Worm (Caenorhabditis elegans) whole organism, midembryonic: ENCODE measurements around the gene F56C4.1.
"Not testable (repeated sequence)": the region's sequence is repeated elsewhere in the genome, so short reads cannot be mapped to it uniquely, and the experiment has no call there.

Source experiments
- T22C8.4 ChIP-seq: fragments of 200-800 bp; sonication (Bioruptor generic); IDR thresholded peaks from 2 replicates; pipeline ENCODE4 v1.3.6; 2022; ENCODE audit warnings: missing genetic modification characterization, missing compliant biosample characterization
- cog-1 ChIP-seq: sonication (generic microtip); optimal IDR thresholded peaks from 2 replicates; lab custom pipeline; 2016; ENCODE audit warnings: missing genetic modification characterization, missing compliant biosample characterization
- flt-1 ChIP-seq: fragments of 200-800 bp; sonication (Bioruptor generic); IDR thresholded peaks from 2 replicates; pipeline ENCODE4 v1.3.6; 2022; ENCODE audit warnings: missing genetic modification characterization, missing compliant biosample characterization
- klf-2 ChIP-seq: fragments of 200-800 bp; sonication (Bioruptor generic); conservative IDR thresholded peaks from 2 replicates; pipeline ENCODE4 v1.3.6; 2022; ENCODE audit warnings: missing genetic modification reagents, missing genetic modification characterization, missing compliant biosample characterization
- med-1 ChIP-seq: sonication (generic microtip); optimal IDR thresholded peaks from 2 replicates; lab custom pipeline; 2017; ENCODE audit warnings: missing genetic modification characterization, mild to moderate bottlenecking, missing compliant biosample characterization, antibody characterized with exemption, missing genetic modification reagents; ENCODE audit not compliant: insufficient read depth
- ref-1 ChIP-seq: fragments of 200-800 bp; sonication (Bioruptor generic); conservative IDR thresholded peaks from 2 replicates; pipeline ENCODE4 v1.3.6; 2022; ENCODE audit warnings: missing genetic modification reagents, missing genetic modification characterization, missing compliant biosample characterization
- tab-1 ChIP-seq: fragments of 200-800 bp; sonication (Bioruptor generic); IDR thresholded peaks from 2 replicates; pipeline ENCODE4 v1.3.6; 2022; ENCODE audit warnings: missing genetic modification characterization, missing compliant biosample characterization
- ztf-23 ChIP-seq: fragments of 200-800 bp; sonication (Bioruptor generic); IDR thresholded peaks from 2 replicates; pipeline ENCODE4 v1.3.6; 2022; ENCODE audit warnings: missing genetic modification reagents, missing genetic modification characterization, missing compliant biosample characterization
- ztf-29 ChIP-seq: fragments of 200-800 bp; sonication (Bioruptor generic); IDR thresholded peaks from 2 replicates; pipeline ENCODE4 v1.3.6; 2022; ENCODE audit warnings: missing genetic modification reagents, missing genetic modification characterization, missing compliant biosample characterization

The F56C4.1 gene

DNA sequence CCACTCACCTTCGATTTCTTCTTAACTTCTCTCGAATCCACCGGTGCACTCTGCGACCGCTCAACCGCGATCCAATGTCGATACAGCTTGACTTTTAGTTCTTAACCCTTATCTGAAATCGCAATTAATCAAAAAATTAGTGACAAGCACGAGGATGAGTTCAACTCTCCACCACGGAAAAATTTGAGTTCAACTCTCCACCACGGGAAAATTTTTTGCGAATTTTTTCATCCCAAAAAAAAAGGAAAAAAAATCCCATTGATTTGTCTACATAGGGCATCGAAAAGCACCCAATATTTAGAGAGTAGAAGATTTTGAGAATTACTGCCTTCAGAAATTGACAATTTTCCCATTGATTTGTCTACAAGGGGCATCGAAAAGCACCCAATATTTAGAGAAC lies 17.3 kb downstream of the F56C4.1 start, which contains the start of gene glb-19:
glb-19 (minus strand) TSS at position 101 of the 400 bp plus-strand sequence.
- TF ChIP-seq tab-1 (GFP tag; lab: Robert Waterston, UW); T22C8.4; ref-1 (GFP tag; lab: Robert Waterston, UW): not testable (repeated sequence)

DNA sequence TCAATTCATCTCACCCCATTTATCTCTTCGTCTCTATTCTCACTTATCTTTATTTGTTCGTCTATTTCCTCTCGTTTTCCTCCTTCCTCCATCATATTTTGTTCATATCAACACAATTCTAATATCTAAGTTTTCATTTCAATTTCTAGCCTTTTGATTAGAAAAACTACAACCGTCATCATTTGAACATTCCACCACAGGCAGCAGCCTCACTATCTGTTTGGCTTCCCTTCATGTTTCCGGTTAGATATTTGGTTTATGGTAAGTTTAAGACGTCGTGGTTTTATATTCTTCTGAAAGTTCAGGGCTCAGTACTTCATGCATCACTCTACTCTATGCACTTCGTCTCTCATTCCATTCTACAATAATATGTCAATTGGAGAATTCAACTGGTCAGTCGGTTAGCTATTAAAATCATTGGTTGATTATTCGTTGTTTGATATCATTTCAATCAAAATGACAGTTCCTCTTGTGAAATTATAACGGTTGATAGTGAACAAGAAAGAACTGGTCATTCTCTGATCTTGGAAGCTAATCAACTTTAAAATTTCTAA lies 20.1 kb downstream of the F56C4.1 start, which contains the start of gene K08C7.1:
K08C7.1 (plus strand) TSS at position 43 of the 554 bp plus-strand sequence.
- no peak for TF ChIP-seq ztf-23
- no peak for TF ChIP-seq T22C8.4
- no peak for TF ChIP-seq med-1
- no peak for TF ChIP-seq ztf-29 (GFP tag; lab: Robert Waterston, UW)
- no peak for TF ChIP-seq cog-1 (tag; lab: Kevin White, UChicago)

DNA sequence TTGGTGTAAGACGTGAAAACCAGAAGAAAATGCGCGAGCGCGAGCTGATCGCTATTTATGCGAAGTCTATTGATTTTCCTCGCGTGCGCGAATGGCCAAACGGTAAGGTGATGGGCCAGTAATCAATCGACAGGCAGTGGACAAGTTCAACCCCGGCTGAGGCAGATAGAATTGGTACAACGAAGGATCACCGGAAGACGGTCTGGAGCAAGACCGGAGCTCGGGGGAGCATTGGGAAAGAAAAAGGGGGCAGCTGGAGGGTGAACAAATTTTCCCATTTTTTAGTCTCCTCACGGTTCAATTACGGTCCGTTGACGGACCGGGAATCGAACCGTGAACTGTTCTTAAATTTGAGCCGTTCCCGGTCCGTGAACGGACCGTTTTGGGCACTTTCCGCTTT lies 21.6 kb downstream of the F56C4.1 start:
- TF ChIP-seq tab-1 (GFP tag; lab: Robert Waterston, UW): peak; percentile 77
- 0 out of 2 replicates have a peak, but pooled peaks have one; percentile 16 for TF ChIP-seq ztf-29 (GFP tag; lab: Robert Waterston, UW)
- peak; percentile 60; the same call in 1 of the 2 replicates for TF ChIP-seq ztf-23

DNA sequence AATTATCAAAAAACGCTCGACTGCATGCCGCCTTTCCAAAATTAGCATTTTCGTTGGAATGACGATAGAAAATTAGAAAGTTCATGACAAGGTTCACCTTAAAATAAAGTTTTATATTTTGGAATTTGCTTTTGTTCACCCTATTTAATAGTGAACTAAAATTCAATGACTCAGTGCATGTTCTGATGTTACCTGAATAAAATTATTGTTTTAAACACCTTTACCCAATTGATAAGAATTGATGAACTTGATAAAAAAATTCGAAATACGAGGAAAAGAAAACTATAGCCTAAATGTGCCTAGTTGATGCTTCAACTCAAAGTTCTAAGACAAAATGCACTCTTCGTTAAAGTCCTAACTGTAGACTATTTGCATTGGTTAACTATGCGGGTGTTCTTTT lies 24.3 kb downstream of the F56C4.1 start:
- TF ChIP-seq cog-1 (tag; lab: Kevin White, UChicago): no peak
- no peak for TF ChIP-seq med-1
- no peak for TF ChIP-seq T22C8.4
- no peak for TF ChIP-seq flt-1 (GFP tag; lab: Robert Waterston, UW)

DNA sequence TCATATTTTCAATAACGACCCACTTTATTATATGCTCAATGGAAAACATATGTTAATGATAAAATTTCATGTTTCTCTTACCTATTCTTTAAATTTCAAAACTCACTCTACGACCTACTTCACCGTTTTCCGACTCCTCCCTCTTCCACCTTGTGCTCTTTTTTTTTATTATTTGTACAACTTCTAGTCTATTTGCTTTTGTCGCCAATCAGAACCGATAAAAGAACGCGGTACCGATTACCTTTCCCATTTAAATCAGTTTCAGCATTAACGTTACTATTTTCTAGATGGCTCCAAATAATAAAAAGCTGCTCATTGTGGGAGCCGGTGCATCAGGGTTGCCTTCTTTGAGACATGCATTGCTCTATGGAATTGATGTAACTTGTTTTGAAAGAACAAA lies 25.0 kb downstream of the F56C4.1 start, which contains the start of gene fmo-1:
fmo-1 (plus strand) TSS at position 98 of the 400 bp plus-strand sequence.
- TF ChIP-seq ztf-29 (GFP tag; lab: Robert Waterston, UW) (no peak), T22C8.4 (no peak), med-1 (no peak), klf-2 (no peak), tab-1 (GFP tag; lab: Robert Waterston, UW) (no peak), flt-1 (GFP tag; lab: Robert Waterston, UW) (no peak), ztf-23 (no peak), ref-1 (GFP tag; lab: Robert Waterston, UW) (no peak), cog-1 (tag; lab: Kevin White, UChicago) (no peak)

DNA sequence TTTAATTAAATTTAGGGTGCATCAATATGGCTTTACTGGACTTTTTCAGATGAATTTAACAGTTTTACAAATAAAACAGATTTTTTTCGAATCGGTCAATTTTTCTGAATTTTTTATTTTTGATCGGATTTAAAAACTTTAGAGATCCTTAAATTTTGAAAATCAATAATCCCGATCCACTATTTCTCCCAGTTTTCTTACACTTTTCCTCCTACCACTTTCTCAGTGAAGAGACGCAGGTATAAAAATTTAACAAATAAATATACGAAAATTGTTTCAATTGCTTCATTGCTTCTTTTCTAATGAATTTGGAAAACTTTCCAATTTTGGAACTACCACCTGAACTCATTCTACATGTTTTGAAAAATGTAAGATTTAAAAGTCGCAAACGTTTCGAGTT lies 27.4 kb downstream of the F56C4.1 start, which contains the start of gene K08C7.7:
K08C7.7 (plus strand) TSS at position 301 of the 400 bp plus-strand sequence.
- TF ChIP-seq T22C8.4 (no peak), ztf-29 (GFP tag; lab: Robert Waterston, UW) (no peak), flt-1 (GFP tag; lab: Robert Waterston, UW) (no peak), klf-2 (no peak), ref-1 (GFP tag; lab: Robert Waterston, UW) (no peak), med-1 (no peak), ztf-23 (no peak), cog-1 (tag; lab: Kevin White, UChicago) (no peak), tab-1 (GFP tag; lab: Robert Waterston, UW) (no peak)

DNA sequence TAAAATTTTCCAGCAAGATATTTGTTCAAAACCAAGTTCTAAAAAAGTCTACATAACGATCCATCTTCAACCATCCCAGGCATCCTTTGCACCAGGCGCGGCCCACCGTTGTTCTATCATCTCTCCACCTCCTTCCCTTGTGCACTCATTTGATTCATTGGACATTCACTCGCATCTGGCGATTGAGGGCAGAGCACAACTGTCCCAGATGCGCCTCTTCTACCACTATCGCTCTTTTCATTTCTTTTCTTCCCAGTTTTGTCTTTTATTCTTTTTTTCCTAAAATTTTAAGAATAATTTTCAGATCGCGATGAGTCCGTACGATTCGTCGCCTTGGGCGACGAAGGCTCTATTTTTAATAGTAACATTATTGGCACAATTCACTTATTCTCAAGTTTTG lies 29.8 kb downstream of the F56C4.1 start, which contains the start of gene epi-1:
epi-1 (plus strand) TSS at position 301 of the 400 bp plus-strand sequence.
- TF ChIP-seq klf-2: no peak
- TF ChIP-seq med-1: no peak
- TF ChIP-seq cog-1 (tag; lab: Kevin White, UChicago): no peak
- no peak for TF ChIP-seq ref-1 (GFP tag; lab: Robert Waterston, UW)
- TF ChIP-seq tab-1 (GFP tag; lab: Robert Waterston, UW): no peak
- no peak for TF ChIP-seq T22C8.4
- no peak for TF ChIP-seq flt-1 (GFP tag; lab: Robert Waterston, UW)
- no peak for TF ChIP-seq ztf-29 (GFP tag; lab: Robert Waterston, UW)
- no peak for TF ChIP-seq ztf-23

DNA sequence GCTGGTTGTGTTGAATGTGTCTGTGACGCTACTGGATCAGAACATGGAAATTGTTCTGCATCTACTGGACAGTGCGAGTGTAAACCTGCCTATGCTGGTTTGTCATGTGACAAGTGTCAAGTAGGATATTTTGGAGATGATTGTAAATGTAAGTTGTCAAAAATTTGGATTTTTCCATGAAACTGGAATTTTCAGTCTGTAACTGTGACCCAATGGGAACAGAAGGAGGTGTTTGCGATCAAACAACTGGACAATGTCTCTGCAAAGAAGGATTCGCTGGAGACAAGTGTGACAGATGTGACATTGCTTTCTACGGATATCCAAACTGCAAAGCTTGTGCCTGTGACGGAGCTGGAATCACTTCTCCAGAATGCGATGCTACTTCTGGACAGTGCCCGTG lies 31.8 kb downstream of the F56C4.1 start:
- TF ChIP-seq T22C8.4 (no peak), tab-1 (GFP tag; lab: Robert Waterston, UW) (no peak), ztf-23 (no peak), ztf-29 (GFP tag; lab: Robert Waterston, UW) (no peak), klf-2 (no peak), cog-1 (tag; lab: Kevin White, UChicago) (no peak), flt-1 (GFP tag; lab: Robert Waterston, UW) (no peak), ref-1 (GFP tag; lab: Robert Waterston, UW) (no peak), med-1 (no peak)

DNA sequence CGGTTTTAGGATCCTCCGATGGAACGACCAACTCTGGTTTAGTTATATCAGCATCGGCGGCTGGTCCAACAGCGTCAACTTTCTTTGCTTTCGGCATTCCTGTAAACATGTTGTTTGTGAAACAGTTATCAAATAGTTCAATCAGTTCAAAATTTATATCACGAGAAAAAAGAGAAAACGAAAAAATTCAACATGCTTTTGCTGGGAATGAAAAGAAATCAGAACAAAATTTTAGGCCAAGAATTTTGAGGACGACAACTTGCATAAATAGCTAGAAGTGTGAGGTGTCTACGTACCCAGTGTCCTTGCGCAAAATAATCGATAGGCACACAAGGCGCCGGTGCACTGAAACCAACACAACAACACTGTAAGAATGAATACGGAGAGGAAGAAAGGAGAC lies 43.6 kb downstream of the F56C4.1 start, which contains the start of gene K08C7.4:
K08C7.4 (minus strand) TSS at position 101 of the 400 bp plus-strand sequence.
- no peak for TF ChIP-seq med-1
- TF ChIP-seq flt-1 (GFP tag; lab: Robert Waterston, UW): no peak
- TF ChIP-seq ref-1 (GFP tag; lab: Robert Waterston, UW): no peak
- TF ChIP-seq ztf-23: no peak
- no peak for TF ChIP-seq ztf-29 (GFP tag; lab: Robert Waterston, UW)

DNA sequence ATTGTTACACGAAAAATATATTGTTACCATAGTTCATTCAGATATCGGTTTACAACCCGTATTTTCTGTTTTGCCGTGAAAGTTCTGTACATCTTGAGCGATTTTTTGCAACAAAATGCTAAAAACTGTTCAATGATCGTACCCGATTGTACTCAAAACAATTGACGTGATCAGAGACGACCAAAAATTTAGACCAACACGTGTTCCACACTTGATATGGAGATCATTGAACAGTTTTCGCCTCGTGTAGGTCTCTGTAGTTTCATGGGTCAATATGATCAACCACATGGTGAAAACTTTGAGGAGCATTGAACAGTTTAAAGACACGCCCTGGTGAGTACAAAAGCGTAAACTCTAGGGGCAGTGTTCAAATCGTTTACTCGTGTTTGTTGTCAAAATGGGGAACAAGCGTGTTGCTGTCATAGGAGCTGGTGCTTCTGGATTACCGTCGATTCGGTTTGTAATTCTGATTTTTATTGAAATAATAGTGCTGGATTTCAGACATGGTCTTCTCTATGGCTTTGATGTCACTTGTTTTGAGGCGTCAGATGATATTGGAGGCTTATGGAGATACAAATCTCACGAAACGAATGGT lies 45.5 kb downstream of the F56C4.1 start, which contains the start of gene fmo-2:
fmo-2 (plus strand) TSS at position 370 of the 595 bp plus-strand sequence.
- no peak for TF ChIP-seq ztf-23
- no peak for TF ChIP-seq tab-1 (GFP tag; lab: Robert Waterston, UW)
- no peak for TF ChIP-seq ztf-29 (GFP tag; lab: Robert Waterston, UW)
- TF ChIP-seq klf-2: no peak
- no peak for TF ChIP-seq ref-1 (GFP tag; lab: Robert Waterston, UW)
- TF ChIP-seq T22C8.4: no peak
- TF ChIP-seq flt-1 (GFP tag; lab: Robert Waterston, UW): no peak
- no peak for TF ChIP-seq med-1
- TF ChIP-seq cog-1 (tag; lab: Kevin White, UChicago): no peak
